Worm (Caenorhabditis elegans): ENCODE measurements around the gene F37C4.5.

The F37C4.5 gene

ce11 chrIV:3838687-3839086 lies 34.9 kb downstream of the F37C4.5 start:
- TF ChIP-seq tbx-11 (GFP tag; IDR thresholded peaks at IDR 0.05) (no peak), ama-1 (optimal IDR thresholded peaks at IDR 0.05) (no peak), ets-7 (tag; optimal IDR thresholded peaks at IDR 0.05) (no peak), aly-1 (tag; optimal IDR thresholded peaks at IDR 0.05) (no peak), F13C5.2 (tag; optimal IDR thresholded peaks at IDR 0.05) (no peak), flt-1 (GFP tag; IDR thresholded peaks at IDR 0.05) (no peak), hmg-4 (GFP tag; optimal IDR thresholded peaks at IDR 0.05) (no peak), tra-4 (tag; optimal IDR thresholded peaks at IDR 0.05) (no peak), hnd-1 (tag; optimal IDR thresholded peaks at IDR 0.05) (no peak), pes-1 (GFP tag; IDR thresholded peaks at IDR 0.05) (no peak), ceh-36 (tag; optimal IDR thresholded peaks at IDR 0.05) (no peak), B0310.2 (tag; optimal IDR thresholded peaks at IDR 0.05) (no peak), scrt-1 (GFP tag; IDR thresholded peaks at IDR 0.05) (no peak), tbx-37 (GFP tag; conservative IDR thresholded peaks at IDR 0.05) (no peak), sea-1 (GFP tag; conservative IDR thresholded peaks at IDR 0.05) (no peak), ceh-13 (GFP tag; optimal IDR thresholded peaks at IDR 0.05) (no peak), hmbx-1 (tag; optimal IDR thresholded peaks at IDR 0.05) (no peak)

ce11 chrIV:3835065-3835464 lies 38.5 kb downstream of the F37C4.5 start, which contains the start of gene cal-3:
cal-3 (minus strand) TSS chrIV:3835165.
- TF ChIP-seq B0310.2 (tag; optimal IDR thresholded peaks at IDR 0.05): no peak
- no peak for TF ChIP-seq ceh-13 (GFP tag; optimal IDR thresholded peaks at IDR 0.05)
- TF ChIP-seq ama-1 (optimal IDR thresholded peaks at IDR 0.05): no peak
- no peak for TF ChIP-seq flt-1 (GFP tag; IDR thresholded peaks at IDR 0.05)
- TF ChIP-seq sea-1 (GFP tag; conservative IDR thresholded peaks at IDR 0.05): no peak
- no peak for TF ChIP-seq ets-7 (tag; optimal IDR thresholded peaks at IDR 0.05)
- no peak for TF ChIP-seq scrt-1 (GFP tag; IDR thresholded peaks at IDR 0.05)
- no peak for TF ChIP-seq hmg-4 (GFP tag; optimal IDR thresholded peaks at IDR 0.05)

- no peak for TF ChIP-seq pes-1 (GFP tag; IDR thresholded peaks at IDR 0.05)
- TF ChIP-seq B0310.2 (tag; optimal IDR thresholded peaks at IDR 0.05): no peak
- no peak for TF ChIP-seq tra-4 (tag; optimal IDR thresholded peaks at IDR 0.05)
- TF ChIP-seq ceh-36 (tag; optimal IDR thresholded peaks at IDR 0.05): no peak
- TF ChIP-seq ceh-13 (GFP tag; optimal IDR thresholded peaks at IDR 0.05): no peak
- TF ChIP-seq scrt-1 (GFP tag; IDR thresholded peaks at IDR 0.05): no peak
- no peak for TF ChIP-seq F13C5.2 (tag; optimal IDR thresholded peaks at IDR 0.05)
- TF ChIP-seq sea-1 (GFP tag; conservative IDR thresholded peaks at IDR 0.05): no peak
- no peak for TF ChIP-seq flt-1 (GFP tag; IDR thresholded peaks at IDR 0.05)
- no peak for TF ChIP-seq hnd-1 (tag; optimal IDR thresholded peaks at IDR 0.05)
- TF ChIP-seq ets-7 (tag; optimal IDR thresholded peaks at IDR 0.05): no peak
These were observed 39.8 kb downstream of the F37C4.5 start for ce11 chrIV:3833778-3834177.

- TF ChIP-seq aly-1 (tag; optimal IDR thresholded peaks at IDR 0.05): no peak
- TF ChIP-seq scrt-1 (GFP tag; IDR thresholded peaks at IDR 0.05): no peak
- TF ChIP-seq tbx-37 (GFP tag; conservative IDR thresholded peaks at IDR 0.05): no peak
- TF ChIP-seq hmg-4 (GFP tag; optimal IDR thresholded peaks at IDR 0.05): no peak
- TF ChIP-seq hmbx-1 (tag; optimal IDR thresholded peaks at IDR 0.05): no peak
- TF ChIP-seq ama-1 (optimal IDR thresholded peaks at IDR 0.05): no peak
- TF ChIP-seq B0310.2 (tag; optimal IDR thresholded peaks at IDR 0.05): no peak
- TF ChIP-seq hnd-1 (tag; optimal IDR thresholded peaks at IDR 0.05): no peak
- no peak for TF ChIP-seq F13C5.2 (tag; optimal IDR thresholded peaks at IDR 0.05)
- TF ChIP-seq tra-4 (tag; optimal IDR thresholded peaks at IDR 0.05): no peak
- no peak for TF ChIP-seq ceh-36 (tag; optimal IDR thresholded peaks at IDR 0.05)
These were observed 41.6 kb downstream of the F37C4.5 start for ce11 chrIV:3832040-3832439.

ce11 chrIV:3827724-3828123 lies 45.9 kb downstream of the F37C4.5 start:
- TF ChIP-seq tbx-37 (GFP tag; conservative IDR thresholded peaks at IDR 0.05): no peak
- no peak for TF ChIP-seq hmbx-1 (tag; optimal IDR thresholded peaks at IDR 0.05)
- TF ChIP-seq F13C5.2 (tag; optimal IDR thresholded peaks at IDR 0.05): no peak
- no peak for TF ChIP-seq ets-7 (tag; optimal IDR thresholded peaks at IDR 0.05)
- no peak for TF ChIP-seq pes-1 (GFP tag; IDR thresholded peaks at IDR 0.05)
- no peak for TF ChIP-seq aly-1 (tag; optimal IDR thresholded peaks at IDR 0.05)
- no peak for TF ChIP-seq ama-1 (optimal IDR thresholded peaks at IDR 0.05)
- no peak for TF ChIP-seq tbx-11 (GFP tag; IDR thresholded peaks at IDR 0.05)
- no peak for TF ChIP-seq ceh-13 (GFP tag; optimal IDR thresholded peaks at IDR 0.05)

- TF ChIP-seq tra-4 (tag; optimal IDR thresholded peaks at IDR 0.05) (no peak), sea-1 (GFP tag; conservative IDR thresholded peaks at IDR 0.05) (no peak), ama-1 (optimal IDR thresholded peaks at IDR 0.05) (no peak), hmg-4 (GFP tag; optimal IDR thresholded peaks at IDR 0.05) (no peak), hmbx-1 (tag; optimal IDR thresholded peaks at IDR 0.05) (no peak), hnd-1 (tag; optimal IDR thresholded peaks at IDR 0.05) (no peak), tbx-11 (GFP tag; IDR thresholded peaks at IDR 0.05) (no peak), B0310.2 (tag; optimal IDR thresholded peaks at IDR 0.05) (no peak), pes-1 (GFP tag; IDR thresholded peaks at IDR 0.05) (no peak), scrt-1 (GFP tag; IDR thresholded peaks at IDR 0.05) (no peak), ceh-36 (tag; optimal IDR thresholded peaks at IDR 0.05) (no peak), tbx-37 (GFP tag; conservative IDR thresholded peaks at IDR 0.05) (no peak), flt-1 (GFP tag; IDR thresholded peaks at IDR 0.05) (no peak), aly-1 (tag; optimal IDR thresholded peaks at IDR 0.05) (no peak)
These were observed 46.9 kb downstream of the F37C4.5 start, which contains the start of gene F28F9.3 for ce11 chrIV:3826590-3827128. F28F9.3 (plus strand) TSS chrIV:3826890.

- TF ChIP-seq sea-1 (GFP tag; conservative IDR thresholded peaks at IDR 0.05) (no peak), F13C5.2 (tag; optimal IDR thresholded peaks at IDR 0.05) (no peak), ceh-13 (GFP tag; optimal IDR thresholded peaks at IDR 0.05) (no peak)
These were observed 48.2 kb downstream of the F37C4.5 start for ce11 chrIV:3825388-3825787.

- TF ChIP-seq hnd-1 (tag; optimal IDR thresholded peaks at IDR 0.05) (no peak), F13C5.2 (tag; optimal IDR thresholded peaks at IDR 0.05) (peak; percentile 18), sea-1 (GFP tag; conservative IDR thresholded peaks at IDR 0.05) (no peak), hmg-4 (GFP tag; optimal IDR thresholded peaks at IDR 0.05) (peak; percentile 20), ceh-13 (GFP tag; optimal IDR thresholded peaks at IDR 0.05) (no peak), hmbx-1 (tag; optimal IDR thresholded peaks at IDR 0.05) (no peak), aly-1 (tag; optimal IDR thresholded peaks at IDR 0.05) (no peak), tbx-37 (GFP tag; conservative IDR thresholded peaks at IDR 0.05) (no peak), scrt-1 (GFP tag; IDR thresholded peaks at IDR 0.05) (no peak)
These were observed 48.9 kb downstream of the F37C4.5 start for ce11 chrIV:3824720-3825119.
